Worm (Caenorhabditis elegans) whole organism, L4 larva: Measurements from ENCODE around the gene R10H1.1.
A peak's percentile ranks its signal among the peaks of the same experiment; 100 is the strongest.

Source experiments
- T26A8.4 ChIP-seq: fragments of 200-800 bp; sonication (Bioruptor generic); IDR thresholded peaks from 2 replicates; pipeline ENCODE4 v1.3.6; 2022; ENCODE audit warnings: missing genetic modification characterization, missing compliant biosample characterization
- Y105C5A.15 ChIP-seq: fragments of 200-800 bp; sonication (Bioruptor generic); IDR thresholded peaks from 2 replicates; pipeline ENCODE4 v1.3.6; 2022; ENCODE audit warnings: missing genetic modification characterization, missing compliant biosample characterization
- ZK546.5 ChIP-seq, 2 experiments: sonication (generic microtip); optimal IDR thresholded peaks; 2 replicates each; lab custom pipeline; 2017; ENCODE audit warnings: missing biosample characterization in 2 of 2, missing genetic modification characterization in 2 of 2
- aha-1 ChIP-seq: fragments of 150-350 bp; peaks from one replicate; lab custom pipeline; 2014; ENCODE audit warnings: missing biosample characterization, missing genetic modification characterization
- ctbp-1 ChIP-seq: fragments of 200-800 bp; sonication (Bioruptor generic); IDR thresholded peaks from 2 replicates; pipeline ENCODE4 v1.3.6; 2022; ENCODE audit warnings: missing genetic modification reagents, missing genetic modification characterization, missing compliant biosample characterization
- daf-16 ChIP-seq, 3 experiments: sonication (generic microtip); optimal IDR thresholded peaks; 2 replicates each; lab custom pipeline; 2016 to 2017; ENCODE audit warnings: missing genetic modification characterization in 3 of 3, missing genetic modification reagents in 3 of 3, mild to moderate bottlenecking in 2 of 3, missing compliant biosample characterization in 2 of 3, missing biosample characterization in 1 of 3, moderate library complexity in 1 of 3
- dmd-6 ChIP-seq: fragments of 200-800 bp; sonication (Bioruptor generic); IDR thresholded peaks from 2 replicates; pipeline ENCODE4 v1.3.6; 2022; ENCODE audit warnings: missing genetic modification reagents, missing genetic modification characterization, missing compliant biosample characterization
- dmd-8 ChIP-seq: fragments of 200-800 bp; sonication (Bioruptor generic); IDR thresholded peaks from 2 replicates; pipeline ENCODE4 v1.3.6; 2022; ENCODE audit warnings: missing genetic modification characterization, missing compliant biosample characterization
- dve-1 ChIP-seq: sonication (generic microtip); optimal IDR thresholded peaks from 2 replicates; lab custom pipeline; 2017; ENCODE audit warnings: antibody characterized with exemption, mild to moderate bottlenecking, missing genetic modification characterization, missing compliant biosample characterization; ENCODE audit not compliant: insufficient read depth
- egl-27 ChIP-seq: sonication (generic microtip); optimal IDR thresholded peaks from 3 replicates; lab custom pipeline; 2017; ENCODE audit warnings: missing biosample characterization, missing genetic modification reagents, missing genetic modification characterization
- hlh-11 ChIP-seq: fragments of 200-800 bp; sonication (Bioruptor generic); optimal IDR thresholded peaks from 2 replicates; lab custom pipeline; 2018; ENCODE audit warnings: mild to moderate bottlenecking, missing genetic modification characterization, missing compliant biosample characterization
- hlh-30 ChIP-seq: sonication (generic microtip); optimal IDR thresholded peaks from 2 replicates; lab custom pipeline; 2017; ENCODE audit warnings: antibody characterized with exemption, mild to moderate bottlenecking, missing genetic modification characterization, missing compliant biosample characterization; ENCODE audit not compliant: insufficient read depth
- jun-1 ChIP-seq: fragments of 150-350 bp; optimal IDR thresholded peaks from 2 replicates; lab custom pipeline; 2014; ENCODE audit warnings: missing biosample characterization, missing genetic modification reagents, missing genetic modification characterization
- lsy-2 ChIP-seq, 2 experiments: fragments of 150-350 bp in 1 of 2; sonication (generic microtip) in 1 of 2; optimal IDR thresholded peaks; 2 replicates each; lab custom pipeline; 2014 to 2017; ENCODE audit warnings: missing biosample characterization in 2 of 2, missing genetic modification characterization in 2 of 2
- mdl-1 ChIP-seq, 2 experiments: fragments of 150-350 bp in 1 of 2; sonication (generic microtip) in 1 of 2; optimal IDR thresholded peaks; 2 replicates each; lab custom pipeline; 2014 to 2017; ENCODE audit warnings: missing biosample characterization in 2 of 2, missing genetic modification characterization in 2 of 2
- mes-2 ChIP-seq: sonication (generic microtip); optimal IDR thresholded peaks from 2 replicates; lab custom pipeline; 2016; ENCODE audit warnings: missing genotype, mild to moderate bottlenecking, missing genetic modification characterization, missing compliant biosample characterization; ENCODE audit not compliant: poor library complexity, severe bottlenecking
- nhr-10 ChIP-seq: fragments of 150-350 bp; optimal IDR thresholded peaks from 2 replicates; lab custom pipeline; 2014; ENCODE audit warnings: missing biosample characterization, missing genetic modification characterization
- nhr-102 ChIP-seq: sonication (generic microtip); optimal IDR thresholded peaks from 2 replicates; lab custom pipeline; 2016; ENCODE audit warnings: mild to moderate bottlenecking, missing genetic modification characterization, moderate library complexity, missing compliant biosample characterization
- nhr-111 ChIP-seq: fragments of 200-800 bp; sonication (Bioruptor generic); optimal IDR thresholded peaks from 2 replicates; lab custom pipeline; 2018; ENCODE audit warnings: mild to moderate bottlenecking, missing genetic modification characterization, missing compliant biosample characterization
- nhr-28 ChIP-seq: fragments of 150-350 bp; optimal IDR thresholded peaks from 2 replicates; lab custom pipeline; 2014; ENCODE audit warnings: missing biosample characterization, missing genetic modification characterization
- nhr-41 ChIP-seq: fragments of 200-800 bp; sonication (Bioruptor generic); IDR thresholded peaks from 2 replicates; pipeline ENCODE4 v1.3.6; 2022; ENCODE audit warnings: missing genetic modification reagents, missing genetic modification characterization, missing compliant biosample characterization
- nhr-42 ChIP-seq: fragments of 200-800 bp; sonication (Bioruptor generic); IDR thresholded peaks from 2 replicates; pipeline ENCODE4 v1.3.6; 2022; ENCODE audit warnings: missing genetic modification characterization, missing compliant biosample characterization
- nhr-48 ChIP-seq: sonication (generic microtip); optimal IDR thresholded peaks from 2 replicates; lab custom pipeline; 2016; ENCODE audit warnings: mild to moderate bottlenecking, missing genetic modification characterization, missing compliant biosample characterization
- pha-4 ChIP-seq, 2 experiments: fragments of 150-350 bp in 1 of 2; fragments of 200-800 bp in 1 of 2; sonication (Bioruptor generic) in 1 of 2; IDR thresholded peaks in 1 of 2; optimal IDR thresholded peaks in 1 of 2; 2 replicates each; pipeline versions ENCODE4 v1.3.6 to Lab custom; 2014 to 2022; ENCODE audit warnings: missing genetic modification characterization in 2 of 2, missing genetic modification reagents in 2 of 2, missing biosample characterization in 1 of 2, missing compliant biosample characterization in 1 of 2
- pqm-1 ChIP-seq: sonication (generic microtip); optimal IDR thresholded peaks from 2 replicates; lab custom pipeline; 2017; ENCODE audit warnings: missing biosample characterization, missing genetic modification characterization
- set-16 ChIP-seq: fragments of 200-800 bp; sonication (Bioruptor generic); IDR thresholded peaks from 2 replicates; pipeline ENCODE4 v1.3.6; 2022; ENCODE audit warnings: missing genetic modification reagents, missing genetic modification characterization, missing compliant biosample characterization
- spr-3 ChIP-seq: fragments of 200-800 bp; sonication (Bioruptor generic); optimal IDR thresholded peaks from 2 replicates; lab custom pipeline; 2018; ENCODE audit warnings: mild to moderate bottlenecking, missing genetic modification characterization, missing compliant biosample characterization
- unc-62 ChIP-seq, 3 experiments: fragments of 150-350 bp in 1 of 3; sonication (generic microtip); optimal IDR thresholded peaks in 2 of 3; peaks in 1 of 3; 1 replicate in 1 of 3; 2 replicates in 2 of 3; lab custom pipeline; 2014 to 2017; ENCODE audit warnings: missing biosample characterization in 3 of 3, missing genetic modification characterization in 3 of 3, missing genetic modification reagents in 3 of 3, missing genotype in 1 of 3
- zfp-3 ChIP-seq: fragments of 200-800 bp; sonication (Bioruptor generic); conservative IDR thresholded peaks from 2 replicates; pipeline ENCODE4 v1.3.6; 2022; ENCODE audit warnings: missing genetic modification reagents, missing genetic modification characterization, missing compliant biosample characterization
- zip-11 ChIP-seq: fragments of 200-800 bp; sonication (Bioruptor generic); IDR thresholded peaks from 2 replicates; pipeline ENCODE4 v1.3.6; 2022; ENCODE audit warnings: missing genetic modification characterization, missing compliant biosample characterization
- ztf-11 ChIP-seq: fragments of 150-350 bp; optimal IDR thresholded peaks from 2 replicates; lab custom pipeline; 2014; ENCODE audit warnings: missing biosample characterization, missing genetic modification characterization

R10H1.1 gene

ce11 chrII:7494155-7494554, at the start of gene R10H1.1:
Gene R10H1.1 (plus strand): TSS chrII:7494455.
- TF ChIP-seq aha-1 (tag; lab: Kevin White, UChicago) (no peak), pqm-1 (tag; lab: Kevin White, UChicago) (peak; percentile 63), nhr-28 (tag; lab: Kevin White, UChicago) (peak; percentile 42)

- TF ChIP-seq Y105C5A.15 (0 out of 2 replicates have a peak, but pooled peaks have one; percentile 53), set-16 (GFP tag; lab: Robert Waterston, UW) (peak; percentile 74), dmd-8 (GFP tag; lab: Robert Waterston, UW) (peak; percentile 62; the same call in 1 of the 2 replicates)
- TF ChIP-seq, all 104 proteins: peak for 3; not testable (repeated sequence) for 101
These were observed 47.6 kb upstream of the R10H1.1 start for ce11 chrII:7446683-7447082.

ce11 chrII:7456184-7456583, 38.1 kb upstream of the R10H1.1 start, which contains the start of gene D1022.3:
Gene D1022.3 (minus strand): TSS chrII:7456284.
- TF ChIP-seq unc-62 (GFP tag; optimal IDR thresholded peaks at IDR 0.05 in 1 of 2; lab: Kevin White, UChicago): peak in 1 of 2 experiments; percentile 29
- no peak for TF ChIP-seq unc-62 (tag; optimal IDR thresholded peaks at IDR 0.05; lab: Kevin White, UChicago)
- no peak for TF ChIP-seq hlh-11 (tag; lab: Kevin White, UChicago)
- TF ChIP-seq pha-4 (GFP tag; IDR thresholded peaks at IDR 0.05; lab: Robert Waterston, UW): no peak
- TF ChIP-seq pha-4 (tag; optimal IDR thresholded peaks at IDR 0.05; lab: Kevin White, UChicago): no peak
- TF ChIP-seq dmd-6 (GFP tag; lab: Robert Waterston, UW): no peak
- TF ChIP-seq nhr-28 (tag; lab: Kevin White, UChicago): peak; percentile 58

ce11 chrII:7457210-7457609, 37.0 kb upstream of the R10H1.1 start, which contains the start of gene D1022.4:
Gene D1022.4 (minus strand): TSS chrII:7457292.
- TF ChIP-seq T26A8.4 (GFP tag; lab: Robert Waterston, UW) (no peak), dmd-6 (GFP tag; lab: Robert Waterston, UW) (peak; percentile 58; the same call in 1 of the 2 replicates), nhr-28 (tag; lab: Kevin White, UChicago) (peak; percentile 69), ctbp-1 (GFP tag; lab: Robert Waterston, UW) (no peak), ZK546.5 (tag; optimal IDR thresholded peaks at IDR 0.05; lab: Kevin White, UChicago) (no peak), lsy-2 (tag; optimal IDR thresholded peaks at IDR 0.05; lab: Kevin White, UChicago) (peak in 1 of 2 experiments; percentile 32), nhr-42 (GFP tag; lab: Robert Waterston, UW) (no peak), zip-11 (GFP tag; lab: Robert Waterston, UW) (no peak), nhr-111 (GFP tag; lab: Kevin White, UChicago) (no peak), daf-16 (GFP tag; optimal IDR thresholded peaks at IDR 0.05; lab: Kevin White, UChicago) (no peak), daf-16 (tag; optimal IDR thresholded peaks at IDR 0.05; lab: Kevin White, UChicago) (peak; percentile 67), nhr-41 (GFP tag; lab: Robert Waterston, UW) (no peak), nhr-48 (no peak), spr-3 (GFP tag; lab: Kevin White, UChicago) (no peak), mdl-1 (tag; optimal IDR thresholded peaks at IDR 0.05; lab: Kevin White, UChicago) (peak in 1 of 2 experiments; percentile 15), hlh-11 (tag; lab: Kevin White, UChicago) (peak; percentile 9), zfp-3 (GFP tag; lab: Robert Waterston, UW) (no peak), nhr-10 (no peak), nhr-102 (tag; lab: Kevin White, UChicago) (peak; percentile 77), jun-1 (tag; lab: Kevin White, UChicago) (no peak), pqm-1 (tag; lab: Kevin White, UChicago) (peak; percentile 37), dmd-8 (GFP tag; lab: Robert Waterston, UW) (no peak), mes-2 (tag; lab: Kevin White, UChicago) (peak; percentile 23), hlh-30 (peak; percentile 19), ztf-11 (tag; lab: Kevin White, UChicago) (no peak), egl-27 (no peak), dve-1 (tag; lab: Kevin White, UChicago) (peak; percentile 53)
